Worm (Caenorhabditis elegans) whole organism, L4 larva: ENCODE results near the gene set-2.
A peak's percentile ranks its signal among the peaks of the same experiment; 100 is the strongest.

ENCODE experiments used
- D1046.2 ChIP-seq: fragments of 200-800 bp; sonication (Bioruptor generic); IDR thresholded peaks from 2 replicates; pipeline ENCODE4 v1.3.6; 2022; ENCODE audit warnings: missing genetic modification characterization, missing compliant biosample characterization
- F44E2.7 ChIP-seq: fragments of 200-800 bp; sonication (Bioruptor generic); IDR thresholded peaks from 2 replicates; pipeline ENCODE4 v2.1.2; 2022; ENCODE audit warnings: missing genetic modification characterization, missing compliant biosample characterization
- R02D3.7 ChIP-seq: fragments of 150-350 bp; sonication (generic microtip); optimal IDR thresholded peaks from 3 replicates; lab custom pipeline; 2014; ENCODE audit warnings: missing biosample characterization, missing genetic modification characterization
- Y105C5A.15 ChIP-seq: fragments of 200-800 bp; sonication (Bioruptor generic); IDR thresholded peaks from 2 replicates; pipeline ENCODE4 v1.3.6; 2022; ENCODE audit warnings: missing genetic modification characterization, missing compliant biosample characterization
- Y75B8A.6 ChIP-seq: fragments of 200-800 bp; sonication (Bioruptor generic); IDR thresholded peaks from 2 replicates; pipeline ENCODE4 v1.3.6; 2022; ENCODE audit warnings: missing genetic modification reagents, missing genetic modification characterization, missing compliant biosample characterization
- ceh-32 ChIP-seq: sonication (generic microtip); optimal IDR thresholded peaks from 2 replicates; lab custom pipeline; 2016; ENCODE audit warnings: mild to moderate bottlenecking, missing genetic modification characterization, missing compliant biosample characterization; ENCODE audit not compliant: poor library complexity
- daf-16 ChIP-seq, 3 experiments: sonication (generic microtip); optimal IDR thresholded peaks; 2 replicates each; lab custom pipeline; 2016 to 2017; ENCODE audit warnings: missing genetic modification characterization in 3 of 3, missing genetic modification reagents in 3 of 3, mild to moderate bottlenecking in 2 of 3, missing compliant biosample characterization in 2 of 3, missing biosample characterization in 1 of 3, moderate library complexity in 1 of 3
- daf-19 ChIP-seq: fragments of 200-800 bp; sonication (Bioruptor generic); conservative IDR thresholded peaks from 2 replicates; pipeline ENCODE4 v1.3.6; 2022; ENCODE audit warnings: missing genetic modification characterization, missing compliant biosample characterization
- daf-8 ChIP-seq: fragments of 200-800 bp; sonication (Bioruptor generic); IDR thresholded peaks from 2 replicates; pipeline ENCODE4 v1.3.6; 2022; ENCODE audit warnings: missing genetic modification characterization, missing compliant biosample characterization
- dmd-6 ChIP-seq: fragments of 200-800 bp; sonication (Bioruptor generic); IDR thresholded peaks from 2 replicates; pipeline ENCODE4 v1.3.6; 2022; ENCODE audit warnings: missing genetic modification reagents, missing genetic modification characterization, missing compliant biosample characterization
- dmd-9 ChIP-seq: fragments of 200-800 bp; sonication (Bioruptor generic); IDR thresholded peaks from 2 replicates; pipeline ENCODE4 v1.3.6; 2022; ENCODE audit warnings: missing genetic modification reagents, missing genetic modification characterization, missing compliant biosample characterization
- dpl-1 ChIP-seq: fragments of 150-350 bp; optimal IDR thresholded peaks from 2 replicates; lab custom pipeline; 2014; ENCODE audit warnings: missing biosample characterization, missing genetic modification reagents, missing genetic modification characterization
- dve-1 ChIP-seq: sonication (generic microtip); optimal IDR thresholded peaks from 2 replicates; lab custom pipeline; 2017; ENCODE audit warnings: antibody characterized with exemption, mild to moderate bottlenecking, missing genetic modification characterization, missing compliant biosample characterization; ENCODE audit not compliant: insufficient read depth
- fos-1 ChIP-seq: fragments of 150-350 bp; optimal IDR thresholded peaks from 2 replicates; lab custom pipeline; 2014; ENCODE audit warnings: missing biosample characterization, missing genetic modification characterization
- hif-1 ChIP-seq, 2 experiments: sonication (generic microtip); optimal IDR thresholded peaks; 2 replicates each; lab custom pipeline; 2016 to 2017; ENCODE audit warnings: missing compliant biosample characterization in 2 of 2, missing genetic modification characterization in 2 of 2, missing genetic modification reagents in 2 of 2, missing genotype in 2 of 2, mild to moderate bottlenecking in 1 of 2
- hlh-11 ChIP-seq: fragments of 200-800 bp; sonication (Bioruptor generic); optimal IDR thresholded peaks from 2 replicates; lab custom pipeline; 2018; ENCODE audit warnings: mild to moderate bottlenecking, missing genetic modification characterization, missing compliant biosample characterization
- hlh-30 ChIP-seq: sonication (generic microtip); optimal IDR thresholded peaks from 2 replicates; lab custom pipeline; 2017; ENCODE audit warnings: antibody characterized with exemption, mild to moderate bottlenecking, missing genetic modification characterization, missing compliant biosample characterization; ENCODE audit not compliant: insufficient read depth
- hmg-1.1 ChIP-seq: fragments of 200-800 bp; sonication (Bioruptor generic); IDR thresholded peaks from 2 replicates; pipeline ENCODE4 v1.3.6; 2022; ENCODE audit warnings: missing genetic modification reagents, missing genetic modification characterization, missing compliant biosample characterization
- lin-1 ChIP-seq: fragments of 200-800 bp; sonication (Bioruptor generic); IDR thresholded peaks from 2 replicates; pipeline ENCODE4 v1.3.6; 2022; ENCODE audit warnings: missing genetic modification reagents, missing genetic modification characterization, missing compliant biosample characterization
- lin-38 ChIP-seq: fragments of 200-800 bp; sonication (Bioruptor generic); IDR thresholded peaks from 2 replicates; pipeline ENCODE4 v1.3.6; 2022; ENCODE audit warnings: missing genetic modification reagents, missing genetic modification characterization, missing compliant biosample characterization
- lsy-2 ChIP-seq, 2 experiments: fragments of 150-350 bp in 1 of 2; sonication (generic microtip) in 1 of 2; optimal IDR thresholded peaks; 2 replicates each; lab custom pipeline; 2014 to 2017; ENCODE audit warnings: missing biosample characterization in 2 of 2, missing genetic modification characterization in 2 of 2
- mep-1 ChIP-seq: fragments of 150-350 bp; sonication (generic microtip); optimal IDR thresholded peaks from 3 replicates; lab custom pipeline; 2014; ENCODE audit warnings: missing biosample characterization, missing genetic modification characterization
- mes-2 ChIP-seq: sonication (generic microtip); optimal IDR thresholded peaks from 2 replicates; lab custom pipeline; 2016; ENCODE audit warnings: missing genotype, mild to moderate bottlenecking, missing genetic modification characterization, missing compliant biosample characterization; ENCODE audit not compliant: poor library complexity, severe bottlenecking
- mxl-2 ChIP-seq: fragments of 200-800 bp; sonication (Bioruptor generic); conservative IDR thresholded peaks from 2 replicates; pipeline ENCODE4 v1.3.6; 2022; ENCODE audit warnings: missing genetic modification reagents, missing genetic modification characterization, missing compliant biosample characterization
- nhr-10 ChIP-seq: fragments of 150-350 bp; optimal IDR thresholded peaks from 2 replicates; lab custom pipeline; 2014; ENCODE audit warnings: missing biosample characterization, missing genetic modification characterization
- nhr-11 ChIP-seq: fragments of 150-350 bp; optimal IDR thresholded peaks from 2 replicates; lab custom pipeline; 2014; ENCODE audit warnings: missing biosample characterization, missing genetic modification characterization
- nhr-237 ChIP-seq: sonication (generic microtip); optimal IDR thresholded peaks from 2 replicates; lab custom pipeline; 2017; ENCODE audit warnings: missing biosample characterization, missing genetic modification characterization
- nhr-25 ChIP-seq: sonication (generic microtip); optimal IDR thresholded peaks from 2 replicates; lab custom pipeline; 2017; ENCODE audit warnings: missing genetic modification characterization, mild to moderate bottlenecking, missing compliant biosample characterization, antibody characterized with exemption, moderate library complexity, borderline replicate concordance; ENCODE audit not compliant: insufficient read depth
- nhr-6 ChIP-seq: fragments of 150-350 bp; optimal IDR thresholded peaks from 2 replicates; lab custom pipeline; 2014; ENCODE audit warnings: missing biosample characterization, missing genetic modification characterization
- nhr-77 ChIP-seq: fragments of 150-350 bp; optimal IDR thresholded peaks from 2 replicates; lab custom pipeline; 2014; ENCODE audit warnings: missing biosample characterization, missing genetic modification characterization
- php-3 ChIP-seq: fragments of 200-800 bp; sonication (Bioruptor generic); IDR thresholded peaks from 2 replicates; pipeline ENCODE4 v1.3.6; 2022; ENCODE audit warnings: missing genetic modification reagents, missing genetic modification characterization, missing compliant biosample characterization
- rbr-2 ChIP-seq: sonication (generic microtip); optimal IDR thresholded peaks from 2 replicates; lab custom pipeline; 2016; ENCODE audit warnings: missing genotype, missing genetic modification characterization, missing compliant biosample characterization
- saeg-2 ChIP-seq: fragments of 200-800 bp; sonication (Bioruptor generic); IDR thresholded peaks from 2 replicates; pipeline ENCODE4 v1.3.6; 2022; ENCODE audit warnings: missing genetic modification reagents, missing genetic modification characterization, missing compliant biosample characterization
- skn-1 ChIP-seq: fragments of 150-350 bp; optimal IDR thresholded peaks from 2 replicates; lab custom pipeline; 2014; ENCODE audit warnings: missing biosample characterization, missing genetic modification characterization
- snpc-1.2 ChIP-seq: fragments of 200-800 bp; sonication (Bioruptor generic); IDR thresholded peaks from 2 replicates; pipeline ENCODE4 v1.3.6; 2022; ENCODE audit warnings: missing genetic modification reagents, missing genetic modification characterization, missing compliant biosample characterization
- unc-62 ChIP-seq, 3 experiments: fragments of 150-350 bp in 1 of 3; sonication (generic microtip); optimal IDR thresholded peaks in 2 of 3; peaks in 1 of 3; 1 replicate in 1 of 3; 2 replicates in 2 of 3; lab custom pipeline; 2014 to 2017; ENCODE audit warnings: missing biosample characterization in 3 of 3, missing genetic modification characterization in 3 of 3, missing genetic modification reagents in 3 of 3, missing genotype in 1 of 3
- vab-7 ChIP-seq: fragments of 200-800 bp; sonication (Bioruptor generic); IDR thresholded peaks from 2 replicates; pipeline ENCODE4 v1.3.6; 2022; ENCODE audit warnings: missing genetic modification reagents, missing genetic modification characterization, missing compliant biosample characterization
- zfp-3 ChIP-seq: fragments of 200-800 bp; sonication (Bioruptor generic); conservative IDR thresholded peaks from 2 replicates; pipeline ENCODE4 v1.3.6; 2022; ENCODE audit warnings: missing genetic modification reagents, missing genetic modification characterization, missing compliant biosample characterization

Gene set-2

DNA sequence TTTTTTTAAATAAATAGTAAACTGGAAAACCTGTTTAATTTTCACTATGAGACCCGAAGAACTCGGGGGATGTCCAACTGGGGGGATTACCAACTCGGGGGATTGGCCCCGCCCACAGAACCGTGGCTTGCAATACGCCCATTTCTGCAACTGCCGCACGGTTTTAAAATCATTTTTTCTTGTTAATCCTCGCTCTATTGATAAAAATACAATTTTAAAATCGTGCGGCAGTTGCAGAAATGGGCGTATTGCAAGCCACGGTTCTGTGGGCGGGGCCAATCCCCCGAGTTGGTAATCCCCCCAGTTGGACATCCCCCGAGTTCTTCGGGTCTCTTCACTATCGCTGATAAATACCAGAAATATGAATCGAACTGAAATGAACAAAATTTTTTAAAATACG is 8.0 kb downstream of the set-2 start, which contains the start of gene mmab-1 (continued):
- TF ChIP-seq hlh-11 (tag; lab: Kevin White, UChicago), result peak; percentile 36
- peak; percentile 29 for TF ChIP-seq dve-1 (tag; lab: Kevin White, UChicago)
- peak; percentile 68; the same call in 1 of the 2 replicates for TF ChIP-seq dmd-9 (GFP tag; lab: Robert Waterston, UW)
- TF ChIP-seq mes-2 (tag; lab: Kevin White, UChicago), result peak; percentile 71
- TF ChIP-seq, all 104 proteins: peak for 32; not testable (repeated sequence) for 72

DNA sequence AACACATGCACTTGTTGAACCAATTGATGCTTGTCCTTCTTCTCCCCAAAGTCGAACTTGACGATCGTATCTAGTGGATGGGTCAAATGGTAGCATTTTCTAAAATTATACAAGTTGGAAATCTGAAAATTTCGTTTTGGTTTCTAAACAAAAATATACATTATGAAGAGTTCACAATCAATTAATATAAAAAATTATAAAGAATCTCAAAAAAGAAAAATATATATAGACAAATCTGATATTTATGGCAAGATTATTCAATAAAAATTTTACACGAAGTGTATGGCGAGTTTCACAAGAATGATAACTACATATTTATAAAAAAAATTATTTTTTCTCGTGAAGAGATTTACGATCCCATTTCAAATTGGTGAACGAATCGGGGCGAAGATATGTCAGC is 9.8 kb downstream of the set-2 start, which contains the start of gene ula-1:
TSS of gene ula-1 (minus strand) at position 101 of the 400 bp plus-strand sequence.
- TF ChIP-seq nhr-6 (tag; lab: Kevin White, UChicago), result no peak
- TF ChIP-seq daf-8 (GFP tag; lab: Robert Waterston, UW), result no peak
- TF ChIP-seq R02D3.7, result no peak
- no peak for TF ChIP-seq mxl-2 (GFP tag; lab: Robert Waterston, UW)
- no peak for TF ChIP-seq ceh-32
- TF ChIP-seq php-3 (GFP tag; lab: Robert Waterston, UW), result no peak
- TF ChIP-seq rbr-2, result no peak
- TF ChIP-seq nhr-10, result no peak

DNA sequence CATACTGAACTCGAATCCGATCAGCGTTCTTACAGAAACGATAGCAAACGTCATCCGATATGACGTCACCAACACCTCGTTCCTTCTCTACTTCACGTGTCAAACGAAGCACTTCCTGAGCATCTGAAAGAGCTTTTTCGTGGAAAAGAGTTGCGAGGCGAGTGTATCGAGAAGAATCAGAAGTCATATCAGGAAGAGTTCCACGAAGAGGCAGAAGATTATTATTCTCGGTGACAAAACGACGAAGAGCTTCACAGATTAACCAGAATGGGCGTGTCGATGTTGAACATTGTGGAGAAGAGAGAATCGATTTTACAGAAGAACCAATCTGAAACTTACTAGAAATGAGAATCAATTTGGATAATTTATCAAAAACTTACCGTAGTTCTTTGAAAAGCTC is 11.1 kb downstream of the set-2 start:
- TF ChIP-seq F44E2.7 (GFP tag; lab: Robert Waterston, UW), result no peak
- peak in 1 of 2 experiments; percentile 95 for TF ChIP-seq unc-62 (GFP tag; optimal IDR thresholded peaks at IDR 0.05 in 1 of 2; lab: Kevin White, UChicago)
- no peak for TF ChIP-seq unc-62 (tag; optimal IDR thresholded peaks at IDR 0.05; lab: Kevin White, UChicago)

DNA sequence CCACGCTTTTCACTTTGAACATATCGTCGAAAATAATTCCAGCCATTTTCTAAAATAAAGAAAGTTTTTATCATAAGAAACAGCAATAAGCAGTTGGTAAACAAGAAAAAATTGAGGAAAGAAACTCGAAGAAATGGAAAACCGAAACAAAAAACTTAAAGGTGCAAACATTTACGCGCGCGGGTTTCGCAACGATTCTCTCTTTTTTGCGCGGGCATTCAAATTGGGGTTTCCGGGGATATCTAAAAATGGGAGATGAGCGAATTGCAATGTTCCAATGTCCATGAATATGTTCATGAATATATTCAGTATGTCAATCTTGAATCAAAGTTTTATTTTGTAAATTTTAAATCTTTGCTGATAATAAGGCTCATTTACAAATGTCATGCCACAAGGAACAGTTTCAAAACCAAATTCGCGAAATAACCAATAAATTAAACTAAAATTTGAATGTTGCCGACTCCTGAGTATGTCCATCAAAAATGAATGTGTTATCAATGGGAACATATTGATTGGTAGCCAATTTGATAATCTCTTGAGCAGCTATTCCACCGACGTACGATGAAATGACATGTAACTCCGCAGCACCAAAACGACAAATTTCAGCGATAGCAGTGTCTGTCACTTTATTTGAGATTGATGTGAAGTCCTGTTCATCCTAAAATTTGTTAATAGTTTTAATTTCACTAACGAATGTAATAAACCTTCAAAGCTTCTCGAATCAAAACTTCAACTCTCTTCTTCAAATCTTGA is 11.9 kb downstream of the set-2 start, which contains the start of gene rpb-8:
TSS of gene rpb-8 (minus strand) at position 49 of the 753 bp plus-strand sequence.
- TF ChIP-seq mes-2 (tag; lab: Kevin White, UChicago) (peak; percentile 76), hlh-30 (peak; percentile 23), rbr-2 (peak; percentile 16), dpl-1 (peak; percentile 90), nhr-237 (tag; lab: Kevin White, UChicago) (no peak), saeg-2 (GFP tag; lab: Robert Waterston, UW) (no peak), hmg-1.1 (GFP tag; lab: Robert Waterston, UW) (no peak), lin-1 (GFP tag; lab: Robert Waterston, UW) (no peak), nhr-77 (tag; lab: Kevin White, UChicago) (no peak), nhr-6 (tag; lab: Kevin White, UChicago) (peak; percentile 14), daf-16 (GFP tag; optimal IDR thresholded peaks at IDR 0.05; lab: Kevin White, UChicago) (no peak), daf-16 (tag; optimal IDR thresholded peaks at IDR 0.05; lab: Kevin White, UChicago) (peak; percentile 44), D1046.2 (GFP tag; lab: Robert Waterston, UW) (no peak), mep-1 (peak; percentile 34), zfp-3 (GFP tag; lab: Robert Waterston, UW) (no peak), skn-1 (tag; lab: Kevin White, UChicago) (no peak), lin-38 (GFP tag; lab: Robert Waterston, UW) (0 out of 2 replicates have a peak, but pooled peaks have one; percentile 22), lsy-2 (tag; optimal IDR thresholded peaks at IDR 0.05; lab: Kevin White, UChicago) (peak in 1 of 2 experiments; percentile 76), dmd-6 (GFP tag; lab: Robert Waterston, UW) (0 out of 2 replicates have a peak, but pooled peaks have one; percentile 34), Y105C5A.15 (GFP tag; lab: Robert Waterston, UW) (no peak), fos-1 (tag; lab: Kevin White, UChicago) (no peak), dve-1 (tag; lab: Kevin White, UChicago) (peak; percentile 9), php-3 (GFP tag; lab: Robert Waterston, UW) (no peak), daf-19 (GFP tag; lab: Robert Waterston, UW) (no peak), snpc-1.2 (GFP tag; lab: Robert Waterston, UW) (no peak), nhr-11 (tag; lab: Kevin White, UChicago) (no peak), hif-1 (tag; optimal IDR thresholded peaks at IDR 0.05; lab: Kevin White, UChicago) (peak in 1 of 2 experiments; percentile 28), Y75B8A.6 (GFP tag; lab: Robert Waterston, UW) (no peak), nhr-25 (no peak), vab-7 (GFP tag; lab: Robert Waterston, UW) (no peak)
